Fruit fly (Drosophila melanogaster) whole organism, prepupa: ENCODE results near the gene Adk2.

Experiments used
- CG10631 ChIP-seq: fragments of 200-800 bp; sonication (Bioruptor generic); optimal IDR thresholded peaks from 2 replicates; lab custom pipeline; 2016; ENCODE audit warnings: missing biosample characterization, missing genetic modification characterization
- CG10669 ChIP-seq: fragments of 200-800 bp; sonication (Bioruptor generic); optimal IDR thresholded peaks from 3 replicates; lab custom pipeline; 2018; ENCODE audit warnings: missing biosample characterization, mild to moderate bottlenecking, missing genetic modification characterization, moderate library complexity
- CG11762 ChIP-seq: fragments of 200-800 bp; sonication (Bioruptor generic); optimal IDR thresholded peaks from 3 replicates; lab custom pipeline; 2016; ENCODE audit warnings: missing biosample characterization, missing genetic modification characterization; ENCODE audit not compliant: insufficient read depth
- CG15336 ChIP-seq: fragments of 200-800 bp; sonication (Bioruptor generic); IDR thresholded peaks from 2 replicates; pipeline ENCODE4 v1.3.6; 2022; ENCODE audit warnings: missing biosample characterization, missing genetic modification characterization
- CG1621 ChIP-seq: fragments of 200-800 bp; sonication (Bioruptor generic); optimal IDR thresholded peaks from 3 replicates; lab custom pipeline; 2018; ENCODE audit warnings: missing biosample characterization, mild to moderate bottlenecking, missing genetic modification characterization
- CG3032 ChIP-seq: fragments of 200-800 bp; optimal IDR thresholded peaks from 2 replicates; lab custom pipeline; 2019; ENCODE audit warnings: missing biosample characterization, mild to moderate bottlenecking, missing genetic modification characterization, moderate library complexity
- CG31627 ChIP-seq: fragments of 200-800 bp; sonication (Bioruptor generic); optimal IDR thresholded peaks from 3 replicates; lab custom pipeline; 2016; ENCODE audit warnings: missing biosample characterization, missing genetic modification characterization
- CG32006 ChIP-seq: fragments of 200-800 bp; sonication (Bioruptor generic); optimal IDR thresholded peaks from 3 replicates; lab custom pipeline; 2017; ENCODE audit warnings: missing biosample characterization, mild to moderate bottlenecking, missing genetic modification characterization
- CG34406 ChIP-seq: fragments of 200-800 bp; sonication (Bioruptor generic); optimal IDR thresholded peaks from 3 replicates; lab custom pipeline; 2016; ENCODE audit warnings: missing biosample characterization, missing genetic modification characterization
- CG3919 ChIP-seq: fragments of 200-800 bp; sonication (Bioruptor generic); optimal IDR thresholded peaks from 3 replicates; lab custom pipeline; 2016; ENCODE audit warnings: missing biosample characterization, missing genetic modification characterization
- CG4318 ChIP-seq: fragments of 200-800 bp; sonication (Bioruptor generic); optimal IDR thresholded peaks from 3 replicates; lab custom pipeline; 2017; ENCODE audit warnings: missing biosample characterization, mild to moderate bottlenecking, missing genetic modification characterization
- CG6163 ChIP-seq: fragments of 200-800 bp; sonication (Bioruptor generic); IDR thresholded peaks from 3 replicates; pipeline ENCODE4 v1.3.6; 2022; ENCODE audit warnings: missing biosample characterization, missing genetic modification characterization
- CG6792 ChIP-seq: fragments of 200-800 bp; sonication (Bioruptor generic); optimal IDR thresholded peaks from 3 replicates; lab custom pipeline; 2016; ENCODE audit warnings: missing biosample characterization, missing genetic modification characterization
- CG6808 ChIP-seq: fragments of 200-800 bp; sonication (Bioruptor generic); optimal IDR thresholded peaks from 3 replicates; lab custom pipeline; 2017; ENCODE audit warnings: missing biosample characterization, missing genetic modification characterization, mild to moderate bottlenecking, moderate library complexity, missing genetic modification reagents
- CG6854 ChIP-seq: fragments of 200-800 bp; sonication (Bioruptor generic); optimal IDR thresholded peaks from 2 replicates; lab custom pipeline; 2017; ENCODE audit warnings: missing biosample characterization, mild to moderate bottlenecking, missing genetic modification characterization
- CG8119 ChIP-seq: fragments of 200-800 bp; sonication (Bioruptor generic); IDR thresholded peaks from 3 replicates; pipeline ENCODE4 v1.3.6; 2022; ENCODE audit warnings: missing biosample characterization, missing genetic modification characterization
- CG8632 ChIP-seq: fragments of 200-800 bp; sonication (Bioruptor generic); optimal IDR thresholded peaks from 3 replicates; lab custom pipeline; 2016; ENCODE audit warnings: missing biosample characterization, missing genetic modification characterization
- CG9139 ChIP-seq: fragments of 200-800 bp; sonication (Bioruptor generic); optimal IDR thresholded peaks from 3 replicates; lab custom pipeline; 2017; ENCODE audit warnings: missing biosample characterization, mild to moderate bottlenecking, missing genetic modification characterization
- Eip75B ChIP-seq: fragments of 200-800 bp; sonication (Bioruptor generic); optimal IDR thresholded peaks from 3 replicates; lab custom pipeline; 2016; ENCODE audit warnings: missing biosample characterization, missing genetic modification characterization
- Eip78C ChIP-seq: fragments of 200-800 bp; sonication (Bioruptor generic); peaks from one replicate; lab custom pipeline; 2016; ENCODE audit warnings: missing biosample characterization, missing genetic modification characterization
- Eip93F ChIP-seq: fragments of 200-800 bp; sonication (Bioruptor generic); optimal IDR thresholded peaks from 2 replicates; lab custom pipeline; 2016; ENCODE audit warnings: missing biosample characterization, mild to moderate bottlenecking, missing genetic modification characterization
- Ets21C ChIP-seq: fragments of 200-800 bp; sonication (Bioruptor generic); optimal IDR thresholded peaks from 3 replicates; lab custom pipeline; 2016; ENCODE audit warnings: missing biosample characterization, missing genetic modification characterization
- Ets96B ChIP-seq: fragments of 200-800 bp; optimal IDR thresholded peaks from 2 replicates; lab custom pipeline; 2019; ENCODE audit warnings: missing biosample characterization, mild to moderate bottlenecking, missing genetic modification characterization, moderate library complexity
- Hr4 ChIP-seq: fragments of 200-800 bp; sonication (Bioruptor generic); optimal IDR thresholded peaks from 3 replicates; lab custom pipeline; 2016; ENCODE audit warnings: missing biosample characterization, missing genetic modification characterization
- Lpt ChIP-seq: fragments of 200-800 bp; sonication (Bioruptor generic); optimal IDR thresholded peaks from 3 replicates; lab custom pipeline; 2016; ENCODE audit warnings: missing biosample characterization, missing genetic modification characterization
- OdsH ChIP-seq: fragments of 200-800 bp; sonication (Bioruptor generic); optimal IDR thresholded peaks from 3 replicates; lab custom pipeline; 2016; ENCODE audit warnings: missing biosample characterization, missing genetic modification characterization
- Smox ChIP-seq: fragments of 200-800 bp; sonication (Bioruptor generic); optimal IDR thresholded peaks from 3 replicates; lab custom pipeline; 2016; ENCODE audit warnings: missing biosample characterization, missing genetic modification characterization
- Sox14 ChIP-seq: fragments of 200-800 bp; sonication (Bioruptor generic); optimal IDR thresholded peaks from 3 replicates; lab custom pipeline; 2016; ENCODE audit warnings: missing biosample characterization, missing genetic modification characterization
- achi ChIP-seq: fragments of 200-800 bp; sonication (Bioruptor generic); optimal IDR thresholded peaks from 3 replicates; lab custom pipeline; 2016; ENCODE audit warnings: missing biosample characterization, missing genetic modification characterization
- dac ChIP-seq: fragments of 200-800 bp; sonication (Bioruptor generic); optimal IDR thresholded peaks from 2 replicates; lab custom pipeline; 2017; ENCODE audit warnings: missing biosample characterization, mild to moderate bottlenecking, missing genetic modification characterization
- dsx ChIP-seq: fragments of 200-800 bp; optimal IDR thresholded peaks from 3 replicates; lab custom pipeline; 2019; ENCODE audit warnings: missing biosample characterization, mild to moderate bottlenecking, missing genetic modification characterization, moderate library complexity; ENCODE audit not compliant: poor library complexity, severe bottlenecking
- eg ChIP-seq: fragments of 200-800 bp; sonication (Bioruptor generic); IDR thresholded peaks from 3 replicates; pipeline ENCODE4 v1.3.6; 2022; ENCODE audit warnings: missing biosample characterization, missing genetic modification characterization
- esn ChIP-seq: fragments of 200-800 bp; sonication (Bioruptor generic); optimal IDR thresholded peaks from 2 replicates; lab custom pipeline; 2016; ENCODE audit warnings: missing biosample characterization, mild to moderate bottlenecking, missing genetic modification characterization, moderate library complexity
- fd59A ChIP-seq: fragments of 200-800 bp; sonication (Bioruptor generic); optimal IDR thresholded peaks from 2 replicates; lab custom pipeline; 2017; ENCODE audit warnings: missing biosample characterization, mild to moderate bottlenecking, missing genetic modification characterization, missing genetic modification reagents
- fd85E ChIP-seq: fragments of 200-800 bp; sonication (Bioruptor generic); optimal IDR thresholded peaks from 3 replicates; lab custom pipeline; 2016; ENCODE audit warnings: missing biosample characterization, missing genetic modification characterization
- fkh ChIP-seq: fragments of 200-800 bp; sonication (Bioruptor generic); optimal IDR thresholded peaks from 3 replicates; lab custom pipeline; 2017; ENCODE audit warnings: missing biosample characterization, mild to moderate bottlenecking, missing genetic modification characterization, moderate library complexity
- spab ChIP-seq: fragments of 200-800 bp; sonication (Bioruptor generic); optimal IDR thresholded peaks from 2 replicates; lab custom pipeline; 2017; ENCODE audit warnings: missing biosample characterization, mild to moderate bottlenecking, missing genetic modification characterization, missing genetic modification reagents
- ss ChIP-seq, 2 experiments: fragments of 200-800 bp; sonication (Bioruptor generic); optimal IDR thresholded peaks; 2 replicates in 1 of 2; 3 replicates in 1 of 2; lab custom pipeline; 2017 to 2018; ENCODE audit warnings: mild to moderate bottlenecking in 2 of 2, missing biosample characterization in 2 of 2, missing genetic modification characterization in 2 of 2, moderate library complexity in 1 of 2
- svp ChIP-seq: fragments of 200-800 bp; sonication (Bioruptor generic); peaks from one replicate; lab custom pipeline; 2016; ENCODE audit warnings: missing biosample characterization, missing genetic modification characterization
- topi ChIP-seq: fragments of 200-800 bp; sonication (Bioruptor generic); optimal IDR thresholded peaks from 3 replicates; lab custom pipeline; 2016; ENCODE audit warnings: missing biosample characterization, missing genetic modification characterization
- vri ChIP-seq: fragments of 200-800 bp; sonication (Bioruptor generic); optimal IDR thresholded peaks from 3 replicates; lab custom pipeline; 2016; ENCODE audit warnings: missing biosample characterization, mild to moderate bottlenecking, missing genetic modification characterization

Gene Adk2

dm6 chr3L:13049671-13050070 lies 27.2 kb upstream of the Adk2 start (continued):
- TF ChIP-seq fd85E (GFP tag; lab: Kevin White, UChicago) = no peak
- peak; percentile 66 for TF ChIP-seq CG32006
- peak; percentile 37 for TF ChIP-seq spab (GFP tag; lab: Kevin White, UChicago)
- peak; percentile 39 for TF ChIP-seq achi (GFP tag; lab: Kevin White, UChicago)
- TF ChIP-seq CG6163 (GFP tag; lab: Robert Waterston, UW) = no peak
- TF ChIP-seq ss (GFP tag; optimal IDR thresholded peaks at IDR 0.05; lab: Kevin White, UChicago) = peak; percentile 36 to 41
- no peak for TF ChIP-seq OdsH (GFP tag; lab: Kevin White, UChicago)
- peak; percentile 7 for TF ChIP-seq CG1621
- TF ChIP-seq CG6808 = peak; percentile 55
- TF ChIP-seq CG9139 (GFP tag; lab: Kevin White, UChicago) = no peak
- peak; percentile 38 for TF ChIP-seq esn (GFP tag; lab: Kevin White, UChicago)
- peak; percentile 15 for TF ChIP-seq vri (GFP tag; lab: Kevin White, UChicago)
- TF ChIP-seq dac (GFP tag; lab: Kevin White, UChicago) = no peak
- no peak for TF ChIP-seq CG31627 (GFP tag; lab: Kevin White, UChicago)
- TF ChIP-seq CG6792 (GFP tag; lab: Kevin White, UChicago) = peak; percentile 11
- TF ChIP-seq CG8632 (GFP tag; lab: Kevin White, UChicago) = peak; percentile 16
- TF ChIP-seq eg = no peak
- TF ChIP-seq Ets21C (GFP tag; lab: Kevin White, UChicago) = no peak
- no peak for TF ChIP-seq fkh (GFP tag; lab: Kevin White, UChicago)
- no peak for TF ChIP-seq Eip93F (GFP tag; lab: Kevin White, UChicago)
- 0 out of 2 replicates have a peak, but pooled peaks have one; percentile 34 for TF ChIP-seq CG15336 (GFP tag; lab: Robert Waterston, UW)
- TF ChIP-seq Smox (GFP tag; lab: Kevin White, UChicago) = peak; percentile 28
- TF ChIP-seq CG10669 (GFP tag; lab: Kevin White, UChicago) = peak; percentile 32
- no peak for TF ChIP-seq CG4318 (GFP tag; lab: Kevin White, UChicago)
- TF ChIP-seq CG11762 (GFP tag; lab: Kevin White, UChicago) = no peak
- peak; percentile 3 for TF ChIP-seq CG34406 (GFP tag; lab: Kevin White, UChicago)
- TF ChIP-seq Sox14 (GFP tag; lab: Kevin White, UChicago) = no peak
- TF ChIP-seq Ets96B (tag; lab: Kevin White, UChicago) = peak; percentile 38
- TF ChIP-seq CG8119 (GFP tag; lab: Robert Waterston, UW) = peak; percentile 47; the same call in 2 of the 3 replicates
- no peak for TF ChIP-seq Hr4 (GFP tag; lab: Kevin White, UChicago)
- TF ChIP-seq Lpt (GFP tag; lab: Kevin White, UChicago) = peak; percentile 16
- peak; percentile 29 for TF ChIP-seq Eip75B (GFP tag; lab: Kevin White, UChicago)
- peak; percentile 27 for TF ChIP-seq CG3919 (GFP tag; lab: Kevin White, UChicago)
- peak; percentile 42 for TF ChIP-seq CG10631 (GFP tag; lab: Kevin White, UChicago)
- TF ChIP-seq CG3032 = peak; percentile 35

DNA sequence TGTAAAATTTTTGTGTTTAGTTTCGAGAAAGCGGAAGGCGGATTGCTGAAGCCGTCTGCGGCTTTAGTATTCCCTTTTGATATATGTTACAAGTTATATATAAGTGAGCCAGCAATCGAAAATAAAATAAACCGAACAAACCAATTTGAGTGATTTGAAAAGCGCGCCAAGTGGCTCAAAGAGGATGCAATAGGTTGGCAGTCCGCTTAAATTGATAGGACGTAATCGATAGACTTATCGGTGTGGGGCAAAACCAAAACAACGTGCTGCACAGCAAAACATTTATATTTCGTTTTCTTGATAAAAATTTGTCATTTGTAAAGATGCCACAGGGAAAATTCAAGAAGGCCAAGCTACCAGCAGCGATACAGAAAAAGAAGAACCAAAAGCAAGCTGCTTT lies 24.3 kb upstream of the Adk2 start, which contains the start of gene CG11279:
TSS of gene CG11279 (plus strand) at position 220 of the 400 bp plus-strand sequence.
- TF ChIP-seq svp (GFP tag; lab: Kevin White, UChicago) (peak; percentile 7), CG6163 (GFP tag; lab: Robert Waterston, UW) (no peak)
- TF ChIP-seq, all 60 proteins: peak for 1

DNA sequence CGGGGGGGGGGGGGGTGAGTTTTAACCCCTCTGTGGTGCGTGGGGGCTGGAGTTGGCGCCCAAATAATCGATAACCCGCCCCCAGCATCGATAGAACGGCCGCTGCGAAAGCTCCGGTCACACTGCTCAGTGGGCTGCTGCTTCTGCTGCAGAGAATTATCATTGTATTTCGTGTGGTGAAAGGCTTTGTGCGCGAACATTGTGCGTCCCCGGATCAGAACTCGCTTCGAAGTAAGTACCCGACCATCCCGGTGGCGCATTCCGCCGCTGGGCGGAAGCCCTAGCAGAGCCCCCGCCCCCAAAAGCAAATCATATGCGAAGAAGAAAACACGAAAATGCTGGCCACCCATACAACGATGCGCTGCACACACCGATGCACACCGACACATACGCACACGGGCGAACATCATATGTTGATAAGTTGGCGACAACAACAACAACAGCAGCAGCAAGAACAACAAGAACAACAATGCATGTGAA lies 21.9 kb upstream of the Adk2 start, which contains the start of gene Syx13:
TSS of gene Syx13 (plus strand) at position 100 of the 480 bp plus-strand sequence.
- TF ChIP-seq esn (GFP tag; lab: Kevin White, UChicago) (peak; percentile 17), fkh (GFP tag; lab: Kevin White, UChicago) (peak; percentile 74), Hr4 (GFP tag; lab: Kevin White, UChicago) (no peak), CG6854 (GFP tag; lab: Kevin White, UChicago) (peak; percentile 38), OdsH (GFP tag; lab: Kevin White, UChicago) (no peak), Ets96B (tag; lab: Kevin White, UChicago) (peak; percentile 19), CG6808 (peak; percentile 29), ss (GFP tag; optimal IDR thresholded peaks at IDR 0.05; lab: Kevin White, UChicago) (peak; percentile 29 to 33), topi (GFP tag; lab: Kevin White, UChicago) (peak; percentile 19), svp (GFP tag; lab: Kevin White, UChicago) (peak; percentile 85), fd85E (GFP tag; lab: Kevin White, UChicago) (no peak), fd59A (GFP tag; lab: Kevin White, UChicago) (no peak), CG15336 (GFP tag; lab: Robert Waterston, UW) (peak; percentile 14; the same call in 1 of the 2 replicates), eg (0 out of 3 replicates have a peak, but pooled peaks have one; percentile 12), Sox14 (GFP tag; lab: Kevin White, UChicago) (peak; percentile 63), dsx (GFP tag; lab: Kevin White, UChicago) (peak; percentile 42), Eip78C (peak; percentile 66)
